Fruit fly (Drosophila melanogaster) whole organism, prepupa: Measurements from ENCODE around the gene CG12290.
A peak's percentile ranks its signal among the peaks of the same experiment; 100 is the strongest.

Experiments used
- Blimp-1 ChIP-seq: fragments of 200-800 bp; sonication (Bioruptor generic); optimal IDR thresholded peaks from 3 replicates; lab custom pipeline; 2017; ENCODE audit warnings: missing biosample characterization, missing genetic modification characterization, mild to moderate bottlenecking, moderate library complexity, missing genetic modification reagents
- CG10631 ChIP-seq: fragments of 200-800 bp; sonication (Bioruptor generic); optimal IDR thresholded peaks from 2 replicates; lab custom pipeline; 2016; ENCODE audit warnings: missing biosample characterization, missing genetic modification characterization
- CG10669 ChIP-seq: fragments of 200-800 bp; sonication (Bioruptor generic); optimal IDR thresholded peaks from 3 replicates; lab custom pipeline; 2018; ENCODE audit warnings: missing biosample characterization, mild to moderate bottlenecking, missing genetic modification characterization, moderate library complexity
- CG11902 ChIP-seq: fragments of 200-800 bp; sonication (Bioruptor generic); optimal IDR thresholded peaks from 3 replicates; lab custom pipeline; 2016; ENCODE audit warnings: missing biosample characterization, missing genetic modification characterization
- CG15336 ChIP-seq: fragments of 200-800 bp; sonication (Bioruptor generic); IDR thresholded peaks from 2 replicates; pipeline ENCODE4 v1.3.6; 2022; ENCODE audit warnings: missing biosample characterization, missing genetic modification characterization
- CG1621 ChIP-seq: fragments of 200-800 bp; sonication (Bioruptor generic); optimal IDR thresholded peaks from 3 replicates; lab custom pipeline; 2018; ENCODE audit warnings: missing biosample characterization, mild to moderate bottlenecking, missing genetic modification characterization
- CG16779 ChIP-seq: fragments of 200-800 bp; sonication (Bioruptor generic); optimal IDR thresholded peaks from 3 replicates; lab custom pipeline; 2017; ENCODE audit warnings: missing biosample characterization, mild to moderate bottlenecking, missing genetic modification characterization
- CG3032 ChIP-seq: fragments of 200-800 bp; optimal IDR thresholded peaks from 2 replicates; lab custom pipeline; 2019; ENCODE audit warnings: missing biosample characterization, mild to moderate bottlenecking, missing genetic modification characterization, moderate library complexity
- CG32006 ChIP-seq: fragments of 200-800 bp; sonication (Bioruptor generic); optimal IDR thresholded peaks from 3 replicates; lab custom pipeline; 2017; ENCODE audit warnings: missing biosample characterization, mild to moderate bottlenecking, missing genetic modification characterization
- CG34406 ChIP-seq: fragments of 200-800 bp; sonication (Bioruptor generic); optimal IDR thresholded peaks from 3 replicates; lab custom pipeline; 2016; ENCODE audit warnings: missing biosample characterization, missing genetic modification characterization
- CG3919 ChIP-seq: fragments of 200-800 bp; sonication (Bioruptor generic); optimal IDR thresholded peaks from 3 replicates; lab custom pipeline; 2016; ENCODE audit warnings: missing biosample characterization, missing genetic modification characterization
- CG4318 ChIP-seq: fragments of 200-800 bp; sonication (Bioruptor generic); optimal IDR thresholded peaks from 3 replicates; lab custom pipeline; 2017; ENCODE audit warnings: missing biosample characterization, mild to moderate bottlenecking, missing genetic modification characterization
- CG6808 ChIP-seq: fragments of 200-800 bp; sonication (Bioruptor generic); optimal IDR thresholded peaks from 3 replicates; lab custom pipeline; 2017; ENCODE audit warnings: missing biosample characterization, missing genetic modification characterization, mild to moderate bottlenecking, moderate library complexity, missing genetic modification reagents
- CG6854 ChIP-seq: fragments of 200-800 bp; sonication (Bioruptor generic); optimal IDR thresholded peaks from 2 replicates; lab custom pipeline; 2017; ENCODE audit warnings: missing biosample characterization, mild to moderate bottlenecking, missing genetic modification characterization
- CG7368 ChIP-seq: fragments of 200-800 bp; sonication (Bioruptor generic); optimal IDR thresholded peaks from 3 replicates; lab custom pipeline; 2016; ENCODE audit warnings: missing biosample characterization, missing genetic modification characterization
- CG8119 ChIP-seq: fragments of 200-800 bp; sonication (Bioruptor generic); IDR thresholded peaks from 3 replicates; pipeline ENCODE4 v1.3.6; 2022; ENCODE audit warnings: missing biosample characterization, missing genetic modification characterization
- CG8632 ChIP-seq: fragments of 200-800 bp; sonication (Bioruptor generic); optimal IDR thresholded peaks from 3 replicates; lab custom pipeline; 2016; ENCODE audit warnings: missing biosample characterization, missing genetic modification characterization
- CG9139 ChIP-seq: fragments of 200-800 bp; sonication (Bioruptor generic); optimal IDR thresholded peaks from 3 replicates; lab custom pipeline; 2017; ENCODE audit warnings: missing biosample characterization, mild to moderate bottlenecking, missing genetic modification characterization
- Eip78C ChIP-seq: fragments of 200-800 bp; sonication (Bioruptor generic); peaks from one replicate; lab custom pipeline; 2016; ENCODE audit warnings: missing biosample characterization, missing genetic modification characterization
- Eip93F ChIP-seq: fragments of 200-800 bp; sonication (Bioruptor generic); optimal IDR thresholded peaks from 2 replicates; lab custom pipeline; 2016; ENCODE audit warnings: missing biosample characterization, mild to moderate bottlenecking, missing genetic modification characterization
- Ets21C ChIP-seq: fragments of 200-800 bp; sonication (Bioruptor generic); optimal IDR thresholded peaks from 3 replicates; lab custom pipeline; 2016; ENCODE audit warnings: missing biosample characterization, missing genetic modification characterization
- Gug ChIP-seq: fragments of 200-800 bp; sonication (Bioruptor generic); IDR thresholded peaks from 2 replicates; pipeline ENCODE4 v1.3.6; 2022; ENCODE audit warnings: missing biosample characterization, missing genetic modification characterization
- Met ChIP-seq: fragments of 200-800 bp; sonication (Bioruptor generic); optimal IDR thresholded peaks from 3 replicates; lab custom pipeline; 2016; ENCODE audit warnings: missing biosample characterization, missing genetic modification characterization
- OdsH ChIP-seq: fragments of 200-800 bp; sonication (Bioruptor generic); optimal IDR thresholded peaks from 3 replicates; lab custom pipeline; 2016; ENCODE audit warnings: missing biosample characterization, missing genetic modification characterization
- Sox102F ChIP-seq: fragments of 200-800 bp; sonication (Bioruptor generic); optimal IDR thresholded peaks from 2 replicates; lab custom pipeline; 2016; ENCODE audit warnings: missing biosample characterization, mild to moderate bottlenecking, missing genetic modification characterization
- Sox14 ChIP-seq: fragments of 200-800 bp; sonication (Bioruptor generic); optimal IDR thresholded peaks from 3 replicates; lab custom pipeline; 2016; ENCODE audit warnings: missing biosample characterization, missing genetic modification characterization
- Sox15 ChIP-seq: fragments of 200-800 bp; sonication (Bioruptor generic); optimal IDR thresholded peaks from 3 replicates; lab custom pipeline; 2016; ENCODE audit warnings: missing biosample characterization, missing genetic modification characterization
- achi ChIP-seq: fragments of 200-800 bp; sonication (Bioruptor generic); optimal IDR thresholded peaks from 3 replicates; lab custom pipeline; 2016; ENCODE audit warnings: missing biosample characterization, missing genetic modification characterization
- dac ChIP-seq: fragments of 200-800 bp; sonication (Bioruptor generic); optimal IDR thresholded peaks from 2 replicates; lab custom pipeline; 2017; ENCODE audit warnings: missing biosample characterization, mild to moderate bottlenecking, missing genetic modification characterization
- dsx ChIP-seq: fragments of 200-800 bp; optimal IDR thresholded peaks from 3 replicates; lab custom pipeline; 2019; ENCODE audit warnings: missing biosample characterization, mild to moderate bottlenecking, missing genetic modification characterization, moderate library complexity; ENCODE audit not compliant: poor library complexity, severe bottlenecking
- eg ChIP-seq: fragments of 200-800 bp; sonication (Bioruptor generic); IDR thresholded peaks from 3 replicates; pipeline ENCODE4 v1.3.6; 2022; ENCODE audit warnings: missing biosample characterization, missing genetic modification characterization
- esn ChIP-seq: fragments of 200-800 bp; sonication (Bioruptor generic); optimal IDR thresholded peaks from 2 replicates; lab custom pipeline; 2016; ENCODE audit warnings: missing biosample characterization, mild to moderate bottlenecking, missing genetic modification characterization, moderate library complexity
- fd85E ChIP-seq: fragments of 200-800 bp; sonication (Bioruptor generic); optimal IDR thresholded peaks from 3 replicates; lab custom pipeline; 2016; ENCODE audit warnings: missing biosample characterization, missing genetic modification characterization
- fkh ChIP-seq: fragments of 200-800 bp; sonication (Bioruptor generic); optimal IDR thresholded peaks from 3 replicates; lab custom pipeline; 2017; ENCODE audit warnings: missing biosample characterization, mild to moderate bottlenecking, missing genetic modification characterization, moderate library complexity
- lz ChIP-seq: fragments of 200-800 bp; sonication (Bioruptor generic); optimal IDR thresholded peaks from 3 replicates; lab custom pipeline; 2016; ENCODE audit warnings: missing biosample characterization, missing genetic modification characterization
- net ChIP-seq: fragments of 200-800 bp; sonication (Bioruptor generic); optimal IDR thresholded peaks from 3 replicates; lab custom pipeline; 2016; ENCODE audit warnings: missing biosample characterization, missing genetic modification characterization
- pdm3 ChIP-seq: fragments of 200-800 bp; sonication (Bioruptor generic); optimal IDR thresholded peaks from 3 replicates; lab custom pipeline; 2016; ENCODE audit warnings: missing biosample characterization, missing genetic modification characterization
- ss ChIP-seq, 2 experiments: fragments of 200-800 bp; sonication (Bioruptor generic); optimal IDR thresholded peaks; 2 replicates in 1 of 2; 3 replicates in 1 of 2; lab custom pipeline; 2017 to 2018; ENCODE audit warnings: mild to moderate bottlenecking in 2 of 2, missing biosample characterization in 2 of 2, missing genetic modification characterization in 2 of 2, moderate library complexity in 1 of 2
- svp ChIP-seq: fragments of 200-800 bp; sonication (Bioruptor generic); peaks from one replicate; lab custom pipeline; 2016; ENCODE audit warnings: missing biosample characterization, missing genetic modification characterization
- vri ChIP-seq: fragments of 200-800 bp; sonication (Bioruptor generic); optimal IDR thresholded peaks from 3 replicates; lab custom pipeline; 2016; ENCODE audit warnings: missing biosample characterization, mild to moderate bottlenecking, missing genetic modification characterization

The CG12290 gene

dm6 chr3R:26214301-26214700 lies 15.7 kb upstream of the CG12290 start (continued):
- TF ChIP-seq eg (GFP tag; lab: Robert Waterston, UW) = peak; percentile 54; the same call in 2 of the 3 replicates
- TF ChIP-seq CG34406 = no peak
- TF ChIP-seq Eip93F (GFP tag; lab: Kevin White, UChicago) = no peak
- TF ChIP-seq CG10631 (GFP tag; lab: Kevin White, UChicago) = peak; percentile 1
- TF ChIP-seq CG11902 (GFP tag; lab: Kevin White, UChicago) = no peak
- peak; percentile 14 for TF ChIP-seq Met (GFP tag; lab: Kevin White, UChicago)
- no peak for TF ChIP-seq net (GFP tag; lab: Kevin White, UChicago)
- no peak for TF ChIP-seq achi (GFP tag; lab: Kevin White, UChicago)
- TF ChIP-seq CG7368 = no peak
- TF ChIP-seq fd85E (GFP tag; lab: Kevin White, UChicago) = no peak
- no peak for TF ChIP-seq CG6808 (GFP tag; lab: Kevin White, UChicago)
- TF ChIP-seq CG4318 (GFP tag; lab: Kevin White, UChicago) = no peak
- peak; percentile 31 for TF ChIP-seq CG32006
- no peak for TF ChIP-seq CG9139 (GFP tag; lab: Kevin White, UChicago)
- TF ChIP-seq CG3919 (GFP tag; lab: Kevin White, UChicago) = no peak
- TF ChIP-seq dac (GFP tag; lab: Kevin White, UChicago) = no peak
- TF ChIP-seq Sox102F = no peak
- no peak for TF ChIP-seq Sox15 (GFP tag; lab: Kevin White, UChicago)
- TF ChIP-seq Ets21C (GFP tag; lab: Kevin White, UChicago) = no peak

DNA sequence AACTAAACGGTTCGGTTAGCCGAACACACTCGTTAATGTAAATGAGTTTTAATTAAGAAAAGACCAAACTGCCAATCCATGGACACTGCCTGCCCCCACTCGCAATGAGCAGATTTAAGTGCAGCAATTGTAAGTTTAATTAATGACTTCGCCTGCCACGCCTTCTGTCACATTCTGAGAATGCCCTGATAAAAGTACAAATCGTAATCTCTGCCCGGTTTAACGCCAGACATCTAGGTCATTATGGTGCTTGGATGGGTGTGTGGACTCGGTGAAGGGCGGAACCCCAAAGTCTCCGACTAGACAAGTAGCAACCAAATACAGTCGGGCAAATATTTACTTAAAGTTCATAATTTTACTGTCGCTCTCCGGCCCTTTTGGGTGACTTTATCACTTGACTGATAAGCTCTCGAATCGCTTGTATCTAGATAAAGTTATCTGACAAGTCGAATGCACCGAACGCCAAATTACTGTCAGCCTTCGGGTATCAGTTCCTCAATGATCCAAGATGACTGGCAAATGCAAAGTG lies 7.9 kb upstream of the CG12290 start:
- TF ChIP-seq fkh = peak; percentile 77
- peak; percentile 13 for TF ChIP-seq svp (GFP tag; lab: Kevin White, UChicago)
- TF ChIP-seq esn (GFP tag; lab: Kevin White, UChicago) = no peak

DNA sequence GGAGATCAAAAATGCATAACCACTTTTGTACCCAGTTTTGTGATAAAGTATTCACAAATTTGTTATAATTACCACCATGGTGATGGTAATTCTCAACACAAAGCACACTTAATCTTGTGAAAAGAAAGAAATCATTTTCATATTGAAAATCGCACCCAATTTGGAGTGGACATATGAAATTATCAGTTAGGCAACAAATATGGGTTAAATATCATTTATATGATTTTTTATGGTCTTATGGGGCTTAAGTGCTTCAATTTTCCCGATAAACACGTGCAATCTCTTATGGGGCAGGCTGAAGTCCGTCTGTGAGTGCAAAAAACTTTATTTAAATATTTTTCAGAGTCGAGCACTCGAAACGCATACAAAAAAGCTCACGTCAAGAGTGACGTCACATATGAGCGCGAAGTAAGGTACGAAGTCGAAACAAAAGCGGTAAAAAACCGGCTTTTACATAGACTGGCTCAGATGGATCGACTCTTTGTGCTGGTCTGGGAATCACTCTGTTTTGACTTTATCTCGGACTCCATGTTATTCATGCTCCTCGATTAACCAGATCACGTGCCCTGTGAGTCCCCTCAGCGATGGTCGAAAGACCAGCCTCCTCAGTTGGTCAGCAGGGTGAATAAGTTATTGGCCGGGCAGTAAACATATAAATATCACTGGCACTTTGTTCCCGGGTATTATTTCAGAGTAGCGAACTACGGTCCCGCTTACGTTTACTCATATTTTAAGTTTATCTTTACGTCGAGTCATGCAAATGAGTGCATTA lies 3.4 kb upstream of the CG12290 start:
- TF ChIP-seq vri (GFP tag; lab: Kevin White, UChicago) = no peak
- peak; percentile 21 for TF ChIP-seq CG6854 (GFP tag; lab: Kevin White, UChicago)
- no peak for TF ChIP-seq Gug (GFP tag; lab: Robert Waterston, UW)
- TF ChIP-seq Eip93F (GFP tag; lab: Kevin White, UChicago) = no peak
- TF ChIP-seq CG1621 (tag; lab: Kevin White, UChicago) = peak; percentile 74
- peak; percentile 36 for TF ChIP-seq CG10669 (GFP tag; lab: Kevin White, UChicago)
- peak; percentile 22 for TF ChIP-seq CG6808 (GFP tag; lab: Kevin White, UChicago)
- peak; percentile 14 for TF ChIP-seq CG9139 (GFP tag; lab: Kevin White, UChicago)
- TF ChIP-seq Sox14 = no peak
- TF ChIP-seq CG15336 (GFP tag; lab: Robert Waterston, UW) = no peak
- no peak for TF ChIP-seq CG8632 (GFP tag; lab: Kevin White, UChicago)
- TF ChIP-seq Blimp-1 (GFP tag; lab: Kevin White, UChicago) = no peak
- TF ChIP-seq lz = no peak
- TF ChIP-seq Eip78C (GFP tag; lab: Kevin White, UChicago) = peak; percentile 68
- TF ChIP-seq svp (GFP tag; lab: Kevin White, UChicago) = peak; percentile 38
- no peak for TF ChIP-seq CG3919 (GFP tag; lab: Kevin White, UChicago)
- TF ChIP-seq eg (GFP tag; lab: Robert Waterston, UW) = no peak
- TF ChIP-seq OdsH (GFP tag; lab: Kevin White, UChicago) = no peak
- 0 out of 3 replicates have a peak, but pooled peaks have one; percentile 28 for TF ChIP-seq CG8119 (GFP tag; lab: Robert Waterston, UW)
- peak; percentile 5 for TF ChIP-seq CG16779 (tag; lab: Kevin White, UChicago)
- no peak for TF ChIP-seq dsx (GFP tag; lab: Kevin White, UChicago)
- TF ChIP-seq ss (GFP tag; optimal IDR thresholded peaks at IDR 0.05; lab: Kevin White, UChicago) = peak; percentile 31 to 51
- no peak for TF ChIP-seq pdm3 (GFP tag; lab: Kevin White, UChicago)
- no peak for TF ChIP-seq CG3032 (tag; lab: Kevin White, UChicago)
